Fruit fly (Drosophila melanogaster) whole organism, prepupa: Measurements from ENCODE around the gene CG43886.
A peak's percentile ranks its signal among the peaks of the same experiment; 100 is the strongest.

ENCODE experiments used
- Blimp-1 ChIP-seq: fragments of 200-800 bp; sonication (Bioruptor generic); optimal IDR thresholded peaks from 3 replicates; lab custom pipeline; 2017; ENCODE audit warnings: missing biosample characterization, missing genetic modification characterization, mild to moderate bottlenecking, moderate library complexity, missing genetic modification reagents
- CG10631 ChIP-seq: fragments of 200-800 bp; sonication (Bioruptor generic); optimal IDR thresholded peaks from 2 replicates; lab custom pipeline; 2016; ENCODE audit warnings: missing biosample characterization, missing genetic modification characterization
- CG10669 ChIP-seq: fragments of 200-800 bp; sonication (Bioruptor generic); optimal IDR thresholded peaks from 3 replicates; lab custom pipeline; 2018; ENCODE audit warnings: missing biosample characterization, mild to moderate bottlenecking, missing genetic modification characterization, moderate library complexity
- CG1621 ChIP-seq: fragments of 200-800 bp; sonication (Bioruptor generic); optimal IDR thresholded peaks from 3 replicates; lab custom pipeline; 2018; ENCODE audit warnings: missing biosample characterization, mild to moderate bottlenecking, missing genetic modification characterization
- CG16779 ChIP-seq: fragments of 200-800 bp; sonication (Bioruptor generic); optimal IDR thresholded peaks from 3 replicates; lab custom pipeline; 2017; ENCODE audit warnings: missing biosample characterization, mild to moderate bottlenecking, missing genetic modification characterization
- CG32006 ChIP-seq: fragments of 200-800 bp; sonication (Bioruptor generic); optimal IDR thresholded peaks from 3 replicates; lab custom pipeline; 2017; ENCODE audit warnings: missing biosample characterization, mild to moderate bottlenecking, missing genetic modification characterization
- CG34406 ChIP-seq: fragments of 200-800 bp; sonication (Bioruptor generic); optimal IDR thresholded peaks from 3 replicates; lab custom pipeline; 2016; ENCODE audit warnings: missing biosample characterization, missing genetic modification characterization
- CG3919 ChIP-seq: fragments of 200-800 bp; sonication (Bioruptor generic); optimal IDR thresholded peaks from 3 replicates; lab custom pipeline; 2016; ENCODE audit warnings: missing biosample characterization, missing genetic modification characterization
- CG6163 ChIP-seq: fragments of 200-800 bp; sonication (Bioruptor generic); IDR thresholded peaks from 3 replicates; pipeline ENCODE4 v1.3.6; 2022; ENCODE audit warnings: missing biosample characterization, missing genetic modification characterization
- CG6792 ChIP-seq: fragments of 200-800 bp; sonication (Bioruptor generic); optimal IDR thresholded peaks from 3 replicates; lab custom pipeline; 2016; ENCODE audit warnings: missing biosample characterization, missing genetic modification characterization
- CG6808 ChIP-seq: fragments of 200-800 bp; sonication (Bioruptor generic); optimal IDR thresholded peaks from 3 replicates; lab custom pipeline; 2017; ENCODE audit warnings: missing biosample characterization, missing genetic modification characterization, mild to moderate bottlenecking, moderate library complexity, missing genetic modification reagents
- CG6854 ChIP-seq: fragments of 200-800 bp; sonication (Bioruptor generic); optimal IDR thresholded peaks from 2 replicates; lab custom pipeline; 2017; ENCODE audit warnings: missing biosample characterization, mild to moderate bottlenecking, missing genetic modification characterization
- CG8119 ChIP-seq: fragments of 200-800 bp; sonication (Bioruptor generic); IDR thresholded peaks from 3 replicates; pipeline ENCODE4 v1.3.6; 2022; ENCODE audit warnings: missing biosample characterization, missing genetic modification characterization
- CG8632 ChIP-seq: fragments of 200-800 bp; sonication (Bioruptor generic); optimal IDR thresholded peaks from 3 replicates; lab custom pipeline; 2016; ENCODE audit warnings: missing biosample characterization, missing genetic modification characterization
- Eip78C ChIP-seq: fragments of 200-800 bp; sonication (Bioruptor generic); peaks from one replicate; lab custom pipeline; 2016; ENCODE audit warnings: missing biosample characterization, missing genetic modification characterization
- Ets96B ChIP-seq: fragments of 200-800 bp; optimal IDR thresholded peaks from 2 replicates; lab custom pipeline; 2019; ENCODE audit warnings: missing biosample characterization, mild to moderate bottlenecking, missing genetic modification characterization, moderate library complexity
- Hr39 ChIP-seq: fragments of 200-800 bp; sonication (Bioruptor generic); optimal IDR thresholded peaks from 2 replicates; lab custom pipeline; 2016; ENCODE audit warnings: missing biosample characterization, missing genetic modification characterization
- Hr4 ChIP-seq: fragments of 200-800 bp; sonication (Bioruptor generic); optimal IDR thresholded peaks from 3 replicates; lab custom pipeline; 2016; ENCODE audit warnings: missing biosample characterization, missing genetic modification characterization
- Lpt ChIP-seq: fragments of 200-800 bp; sonication (Bioruptor generic); optimal IDR thresholded peaks from 3 replicates; lab custom pipeline; 2016; ENCODE audit warnings: missing biosample characterization, missing genetic modification characterization
- Met ChIP-seq: fragments of 200-800 bp; sonication (Bioruptor generic); optimal IDR thresholded peaks from 3 replicates; lab custom pipeline; 2016; ENCODE audit warnings: missing biosample characterization, missing genetic modification characterization
- Smox ChIP-seq: fragments of 200-800 bp; sonication (Bioruptor generic); optimal IDR thresholded peaks from 3 replicates; lab custom pipeline; 2016; ENCODE audit warnings: missing biosample characterization, missing genetic modification characterization
- Sox102F ChIP-seq: fragments of 200-800 bp; sonication (Bioruptor generic); optimal IDR thresholded peaks from 2 replicates; lab custom pipeline; 2016; ENCODE audit warnings: missing biosample characterization, mild to moderate bottlenecking, missing genetic modification characterization
- Sox14 ChIP-seq: fragments of 200-800 bp; sonication (Bioruptor generic); optimal IDR thresholded peaks from 3 replicates; lab custom pipeline; 2016; ENCODE audit warnings: missing biosample characterization, missing genetic modification characterization
- Sox15 ChIP-seq: fragments of 200-800 bp; sonication (Bioruptor generic); optimal IDR thresholded peaks from 3 replicates; lab custom pipeline; 2016; ENCODE audit warnings: missing biosample characterization, missing genetic modification characterization
- achi ChIP-seq: fragments of 200-800 bp; sonication (Bioruptor generic); optimal IDR thresholded peaks from 3 replicates; lab custom pipeline; 2016; ENCODE audit warnings: missing biosample characterization, missing genetic modification characterization
- acj6 ChIP-seq: fragments of 200-800 bp; sonication (Bioruptor generic); optimal IDR thresholded peaks from 3 replicates; lab custom pipeline; 2016; ENCODE audit warnings: missing biosample characterization, missing genetic modification characterization
- cyc ChIP-seq: fragments of 200-800 bp; sonication (Bioruptor generic); optimal IDR thresholded peaks from 3 replicates; lab custom pipeline; 2016; ENCODE audit warnings: missing biosample characterization, missing genetic modification characterization
- dac ChIP-seq: fragments of 200-800 bp; sonication (Bioruptor generic); optimal IDR thresholded peaks from 2 replicates; lab custom pipeline; 2017; ENCODE audit warnings: missing biosample characterization, mild to moderate bottlenecking, missing genetic modification characterization
- dsx ChIP-seq: fragments of 200-800 bp; optimal IDR thresholded peaks from 3 replicates; lab custom pipeline; 2019; ENCODE audit warnings: missing biosample characterization, mild to moderate bottlenecking, missing genetic modification characterization, moderate library complexity; ENCODE audit not compliant: poor library complexity, severe bottlenecking
- esn ChIP-seq: fragments of 200-800 bp; sonication (Bioruptor generic); optimal IDR thresholded peaks from 2 replicates; lab custom pipeline; 2016; ENCODE audit warnings: missing biosample characterization, mild to moderate bottlenecking, missing genetic modification characterization, moderate library complexity
- fd59A ChIP-seq: fragments of 200-800 bp; sonication (Bioruptor generic); optimal IDR thresholded peaks from 2 replicates; lab custom pipeline; 2017; ENCODE audit warnings: missing biosample characterization, mild to moderate bottlenecking, missing genetic modification characterization, missing genetic modification reagents
- fkh ChIP-seq: fragments of 200-800 bp; sonication (Bioruptor generic); optimal IDR thresholded peaks from 3 replicates; lab custom pipeline; 2017; ENCODE audit warnings: missing biosample characterization, mild to moderate bottlenecking, missing genetic modification characterization, moderate library complexity
- lz ChIP-seq: fragments of 200-800 bp; sonication (Bioruptor generic); optimal IDR thresholded peaks from 3 replicates; lab custom pipeline; 2016; ENCODE audit warnings: missing biosample characterization, missing genetic modification characterization
- net ChIP-seq: fragments of 200-800 bp; sonication (Bioruptor generic); optimal IDR thresholded peaks from 3 replicates; lab custom pipeline; 2016; ENCODE audit warnings: missing biosample characterization, missing genetic modification characterization
- salr ChIP-seq, 2 experiments: fragments of 200-800 bp; sonication (Bioruptor generic); optimal IDR thresholded peaks; 3 replicates each; lab custom pipeline; 2016 to 2018; ENCODE audit warnings: missing biosample characterization in 2 of 2, missing genetic modification characterization in 2 of 2, mild to moderate bottlenecking in 1 of 2
- spab ChIP-seq: fragments of 200-800 bp; sonication (Bioruptor generic); optimal IDR thresholded peaks from 2 replicates; lab custom pipeline; 2017; ENCODE audit warnings: missing biosample characterization, mild to moderate bottlenecking, missing genetic modification characterization, missing genetic modification reagents
- ss ChIP-seq, 2 experiments: fragments of 200-800 bp; sonication (Bioruptor generic); optimal IDR thresholded peaks; 2 replicates in 1 of 2; 3 replicates in 1 of 2; lab custom pipeline; 2017 to 2018; ENCODE audit warnings: mild to moderate bottlenecking in 2 of 2, missing biosample characterization in 2 of 2, missing genetic modification characterization in 2 of 2, moderate library complexity in 1 of 2
- svp ChIP-seq: fragments of 200-800 bp; sonication (Bioruptor generic); peaks from one replicate; lab custom pipeline; 2016; ENCODE audit warnings: missing biosample characterization, missing genetic modification characterization
- topi ChIP-seq: fragments of 200-800 bp; sonication (Bioruptor generic); optimal IDR thresholded peaks from 3 replicates; lab custom pipeline; 2016; ENCODE audit warnings: missing biosample characterization, missing genetic modification characterization
- vri ChIP-seq: fragments of 200-800 bp; sonication (Bioruptor generic); optimal IDR thresholded peaks from 3 replicates; lab custom pipeline; 2016; ENCODE audit warnings: missing biosample characterization, mild to moderate bottlenecking, missing genetic modification characterization

The CG43886 gene

DNA sequence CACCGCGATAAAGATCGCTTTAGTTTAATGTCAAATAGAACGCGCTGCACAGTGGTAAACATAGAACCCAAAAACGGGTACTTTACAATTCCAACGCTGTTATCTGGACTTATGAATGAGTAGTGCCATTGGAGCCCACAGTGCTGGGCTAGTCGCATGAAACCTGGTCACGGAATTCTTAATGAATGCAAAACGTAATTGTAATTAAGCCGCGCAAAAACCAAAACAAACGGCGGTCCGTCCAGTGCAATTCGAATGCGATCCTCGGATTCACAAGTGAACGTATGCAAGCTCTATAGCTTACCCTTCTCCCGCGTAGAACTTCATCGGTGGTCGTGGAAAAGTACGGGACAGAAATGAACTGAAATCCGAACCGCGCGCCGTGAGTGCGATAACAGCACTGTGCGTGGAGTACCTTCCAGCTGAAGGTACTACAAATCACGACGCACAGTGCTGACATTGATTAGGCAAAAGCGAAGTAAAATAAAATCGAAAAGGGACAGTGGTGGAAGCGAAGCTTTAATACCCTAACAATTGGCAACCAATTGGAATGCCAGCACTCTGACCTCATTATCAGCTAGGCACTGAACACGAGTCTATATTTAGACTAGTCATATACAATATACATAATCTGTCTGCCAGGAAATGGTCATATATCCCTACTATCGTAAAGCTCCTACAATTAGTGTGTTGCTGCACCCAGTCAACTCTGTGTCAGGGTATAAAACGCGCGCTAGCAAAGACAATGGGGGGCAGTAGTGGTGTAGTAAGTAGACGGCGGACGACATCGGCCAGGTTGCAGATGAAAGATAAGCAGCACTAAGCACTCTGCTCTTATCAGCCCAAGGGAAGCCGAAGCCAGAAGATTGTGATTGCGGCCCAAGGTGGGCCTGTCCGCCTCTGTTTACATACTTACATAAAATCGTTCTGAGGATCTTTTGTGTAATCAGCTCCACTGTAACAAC lies 26.0 kb upstream of the CG43886 start (continued):
- TF ChIP-seq svp (GFP tag; lab: Kevin White, UChicago): peak; percentile 77
- peak; percentile 58 for TF ChIP-seq Ets96B (tag; lab: Kevin White, UChicago)
- peak; percentile 53 for TF ChIP-seq topi (GFP tag; lab: Kevin White, UChicago)
- peak; percentile 74 for TF ChIP-seq acj6 (GFP tag; lab: Kevin White, UChicago)
- peak; percentile 75 for TF ChIP-seq CG32006 (GFP tag; lab: Kevin White, UChicago)
- TF ChIP-seq esn: peak; percentile 53
- peak; percentile 94 for TF ChIP-seq Eip78C (GFP tag; lab: Kevin White, UChicago)
- TF ChIP-seq CG10631: peak; percentile 50
- no peak for TF ChIP-seq Met (GFP tag; lab: Kevin White, UChicago)
- peak; percentile 70 for TF ChIP-seq CG3919 (GFP tag; lab: Kevin White, UChicago)
- no peak for TF ChIP-seq Smox (GFP tag; lab: Kevin White, UChicago)
- TF ChIP-seq fd59A (GFP tag; lab: Kevin White, UChicago): peak; percentile 49
- TF ChIP-seq CG8119 (GFP tag; lab: Robert Waterston, UW): peak; percentile 50
- peak in 1 of 2 experiments; percentile 13 for TF ChIP-seq ss (GFP tag; optimal IDR thresholded peaks at IDR 0.05; lab: Kevin White, UChicago)
- TF ChIP-seq Sox14: peak; percentile 82
- no peak for TF ChIP-seq Blimp-1 (GFP tag; lab: Kevin White, UChicago)
- TF ChIP-seq CG8632 (GFP tag; lab: Kevin White, UChicago): peak; percentile 50
- no peak for TF ChIP-seq CG6854 (GFP tag; lab: Kevin White, UChicago)
- TF ChIP-seq CG16779 (tag; lab: Kevin White, UChicago): peak; percentile 55
- peak; percentile 60 for TF ChIP-seq achi (GFP tag; lab: Kevin White, UChicago)
- TF ChIP-seq CG6163: peak; percentile 63; the same call in 2 of the 3 replicates

DNA sequence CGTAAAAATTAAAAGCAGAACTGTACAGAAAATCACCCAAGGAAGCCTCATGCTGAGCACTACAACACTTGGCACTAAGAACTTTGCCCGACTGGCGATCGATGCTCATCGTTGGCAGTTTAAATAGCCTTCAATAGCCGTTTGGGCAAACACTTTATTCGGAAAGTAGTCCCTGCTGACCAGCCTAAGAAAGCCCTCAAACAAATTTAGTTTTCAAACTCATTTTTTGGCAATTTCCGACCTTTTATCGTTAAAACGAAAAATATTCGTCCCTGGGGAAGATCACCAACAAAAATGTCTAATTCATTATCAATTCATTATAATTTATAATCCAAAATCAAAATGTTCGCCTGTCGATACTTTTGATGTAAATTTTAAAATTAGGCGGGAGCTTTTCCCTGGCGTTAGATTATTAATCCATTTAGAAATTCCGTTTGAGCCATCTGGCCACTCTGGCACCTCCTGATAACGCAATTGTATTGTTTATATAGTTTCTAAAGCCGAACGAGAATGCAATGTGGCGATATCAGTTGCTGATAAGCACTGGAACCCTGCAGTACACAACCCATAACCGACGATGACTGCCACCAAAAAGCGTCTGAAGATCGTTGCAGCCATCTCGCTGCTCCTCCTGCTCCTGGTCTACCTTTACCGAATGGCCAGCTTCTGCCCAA lies 21.0 kb upstream of the CG43886 start, which contains the start of the genes mthl7 and Uxs:
TSS of gene mthl7 (minus strand) at position 51 of the 674 bp plus-strand sequence.
TSS of gene Uxs (plus strand) at position 460 of the 674 bp plus-strand sequence.
- TF ChIP-seq CG6854 (GFP tag; lab: Kevin White, UChicago) (peak; percentile 56), fkh (GFP tag; lab: Kevin White, UChicago) (peak; percentile 65), Lpt (GFP tag; lab: Kevin White, UChicago) (no peak), Eip78C (GFP tag; lab: Kevin White, UChicago) (peak; percentile 34)

DNA sequence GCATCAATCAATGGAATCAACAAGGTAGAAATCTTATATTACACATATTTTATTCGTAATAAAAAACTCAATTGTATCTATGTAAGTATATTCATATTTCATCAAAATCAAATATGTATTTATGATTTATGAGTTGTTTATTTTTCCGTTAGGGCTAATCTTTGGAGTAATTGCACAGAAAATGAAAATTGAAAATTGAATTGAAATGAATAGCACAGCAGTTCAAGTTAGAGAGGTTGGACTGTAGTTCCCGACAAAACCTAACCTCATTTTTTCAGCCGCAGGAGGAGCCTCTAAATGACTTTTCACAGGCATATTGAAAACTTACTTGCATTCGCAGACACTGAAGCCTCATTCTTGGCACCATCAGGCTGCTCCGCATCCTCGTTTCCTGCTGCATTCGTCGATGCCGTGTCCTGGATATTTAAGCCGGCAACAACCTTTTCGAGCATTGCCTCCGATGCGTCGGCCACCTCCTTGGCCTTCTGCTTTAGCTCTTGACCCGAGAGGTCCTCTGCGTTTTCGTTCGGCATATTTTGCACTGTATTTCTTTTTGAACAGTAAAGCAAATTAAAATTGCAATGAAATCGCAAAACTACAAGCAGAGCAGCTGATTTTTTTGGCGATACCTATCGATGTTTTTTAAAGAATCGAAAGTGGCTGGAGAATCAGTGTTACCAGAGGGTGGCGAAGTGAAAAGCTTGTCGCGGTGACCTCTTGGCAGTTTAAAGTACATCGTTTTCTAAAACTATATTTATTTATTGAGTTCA lies 18.4 kb upstream of the CG43886 start, which contains the start of gene Nmt:
TSS of gene Nmt (minus strand) at position 635 of the 770 bp plus-strand sequence.
- peak; percentile 41 for TF ChIP-seq CG34406
- TF ChIP-seq esn: peak; percentile 46
- no peak for TF ChIP-seq CG10669 (GFP tag; lab: Kevin White, UChicago)
- no peak for TF ChIP-seq dsx (GFP tag; lab: Kevin White, UChicago)
- TF ChIP-seq achi (GFP tag; lab: Kevin White, UChicago): peak; percentile 44
- peak in 1 of 2 experiments; percentile 24 for TF ChIP-seq salr (GFP tag; optimal IDR thresholded peaks at IDR 0.05; lab: Kevin White, UChicago)
- TF ChIP-seq Hr39 (GFP tag; lab: Kevin White, UChicago): peak; percentile 42
- no peak for TF ChIP-seq CG6808
- TF ChIP-seq Sox102F (GFP tag; lab: Kevin White, UChicago): no peak
- no peak for TF ChIP-seq cyc (GFP tag; lab: Kevin White, UChicago)
- no peak for TF ChIP-seq CG16779 (tag; lab: Kevin White, UChicago)
- TF ChIP-seq fd59A (GFP tag; lab: Kevin White, UChicago): no peak
- peak; percentile 57 for TF ChIP-seq acj6 (GFP tag; lab: Kevin White, UChicago)
- peak; percentile 13 for TF ChIP-seq Sox15
- TF ChIP-seq CG6163: peak; percentile 58; the same call in 1 of the 3 replicates
- no peak for TF ChIP-seq Met (GFP tag; lab: Kevin White, UChicago)
- TF ChIP-seq vri (GFP tag; lab: Kevin White, UChicago): no peak
- TF ChIP-seq CG6792: peak; percentile 52
- TF ChIP-seq CG1621: no peak
- no peak for TF ChIP-seq net (GFP tag; lab: Kevin White, UChicago)
- TF ChIP-seq dac (GFP tag; lab: Kevin White, UChicago): no peak
- peak; percentile 33 for TF ChIP-seq Eip78C (GFP tag; lab: Kevin White, UChicago)
- no peak for TF ChIP-seq Hr4 (GFP tag; lab: Kevin White, UChicago)
- TF ChIP-seq ss (GFP tag; optimal IDR thresholded peaks at IDR 0.05; lab: Kevin White, UChicago): no peak
- TF ChIP-seq Sox14: no peak
- TF ChIP-seq lz (GFP tag; lab: Kevin White, UChicago): peak; percentile 39
- no peak for TF ChIP-seq spab (GFP tag; lab: Kevin White, UChicago)
- no peak for TF ChIP-seq svp (GFP tag; lab: Kevin White, UChicago)
